Fruit fly (Drosophila melanogaster): ENCODE results near the gene Dmtn.

DNA sequence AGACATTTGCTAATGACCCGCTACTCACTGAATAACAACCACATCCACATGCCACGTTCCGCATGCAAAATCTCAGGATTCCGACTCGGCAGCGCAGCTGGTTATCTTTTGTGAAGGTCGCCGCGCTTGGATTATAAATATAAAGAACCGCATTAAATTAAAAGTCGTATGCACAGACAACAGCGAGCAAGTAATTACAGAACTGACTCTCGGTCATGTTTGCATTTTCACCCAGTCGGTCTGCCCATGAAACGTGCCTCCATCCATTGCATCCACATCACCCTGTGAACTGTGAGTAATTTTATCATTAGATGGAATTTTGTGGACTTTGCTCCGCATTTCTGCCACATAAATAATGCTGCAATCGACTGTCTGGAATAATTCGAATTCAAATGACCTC is 9.1 kb downstream of the Dmtn start:
- TF ChIP-seq Snoo (tag; optimal IDR thresholded peaks at IDR 0.05): no peak
- no peak for TF ChIP-seq CG8301 (tag; optimal IDR thresholded peaks at IDR 0.05)
- TF ChIP-seq CG17806 (tag; optimal IDR thresholded peaks at IDR 0.05): no peak
- no peak for TF ChIP-seq CG34367 (tag; optimal IDR thresholded peaks at IDR 0.05)
- TF ChIP-seq fd96Ca (GFP tag; IDR thresholded peaks at IDR 0.05): no peak
- no peak for TF ChIP-seq gl (tag; optimal IDR thresholded peaks at IDR 0.05)
- TF ChIP-seq CG14655 (GFP tag; optimal IDR thresholded peaks at IDR 0.05): no peak
- TF ChIP-seq rn (GFP tag; IDR thresholded peaks at IDR 0.05): no peak
- TF ChIP-seq EcR (GFP tag; optimal IDR thresholded peaks at IDR 0.05): peak; percentile 27
- no peak for TF ChIP-seq CG4496 (GFP tag; IDR thresholded peaks at IDR 0.05)
- no peak for TF ChIP-seq Pif1B (GFP tag; optimal IDR thresholded peaks at IDR 0.05)
- no peak for TF ChIP-seq CG9948 (tag; optimal IDR thresholded peaks at IDR 0.05)
- no peak for TF ChIP-seq CG15710 (tag; optimal IDR thresholded peaks at IDR 0.05)
- no peak for TF ChIP-seq CG13204 (GFP tag; optimal IDR thresholded peaks at IDR 0.05)

Data from whole organism, pupa.